Fruit fly (Drosophila melanogaster) whole organism, embryonic: ENCODE results near the gene Msh6.
A peak's percentile ranks its signal among the peaks of the same experiment; 100 is the strongest.

Source experiments
- Abd-B ChIP-seq: fragments of 200-800 bp; sonication (Bioruptor generic); optimal IDR thresholded peaks from 2 replicates; lab custom pipeline; 2018; ENCODE audit warnings: missing biosample characterization, mild to moderate bottlenecking, missing genetic modification characterization, moderate library complexity
- Atf6 ChIP-seq: fragments of 200-800 bp; sonication (Bioruptor generic); IDR thresholded peaks from 2 replicates; pipeline ENCODE4 v1.3.6; 2022; ENCODE audit warnings: missing biosample characterization, missing genetic modification characterization
- Bdp1 ChIP-seq: fragments of 200-800 bp; sonication (Bioruptor generic); optimal IDR thresholded peaks from 3 replicates; lab custom pipeline; 2016; ENCODE audit warnings: missing biosample characterization, missing genetic modification characterization
- CG10321 ChIP-seq: fragments of 200-800 bp; sonication (Bioruptor generic); IDR thresholded peaks from 2 replicates; pipeline ENCODE4 v1.3.6; 2022; ENCODE audit warnings: missing biosample characterization, missing genetic modification characterization
- CG10366 ChIP-seq: fragments of 200-800 bp; sonication (Bioruptor generic); IDR thresholded peaks from 2 replicates; pipeline ENCODE4 v1.3.6; 2022; ENCODE audit warnings: missing biosample characterization, missing genetic modification characterization
- CG11723 ChIP-seq: fragments of 200-800 bp; sonication (Bioruptor generic); optimal IDR thresholded peaks from 2 replicates; lab custom pipeline; 2017; ENCODE audit warnings: missing biosample characterization, mild to moderate bottlenecking, missing genetic modification characterization
- CG12071 ChIP-seq: fragments of 200-800 bp; sonication (Bioruptor generic); optimal IDR thresholded peaks from 3 replicates; lab custom pipeline; 2018; ENCODE audit warnings: missing biosample characterization, mild to moderate bottlenecking, missing genetic modification characterization
- CG15514 ChIP-seq: fragments of 200-800 bp; sonication (Bioruptor generic); optimal IDR thresholded peaks from 3 replicates; lab custom pipeline; 2017; ENCODE audit warnings: missing biosample characterization, missing genetic modification characterization, mild to moderate bottlenecking, moderate library complexity, missing genetic modification reagents
- CG1603 ChIP-seq: fragments of 200-800 bp; sonication (Bioruptor generic); optimal IDR thresholded peaks from 2 replicates; lab custom pipeline; 2019; ENCODE audit warnings: missing biosample characterization, mild to moderate bottlenecking, missing genetic modification characterization, moderate library complexity
- CG16813 ChIP-seq: fragments of 200-800 bp; sonication (Bioruptor generic); IDR thresholded peaks from 3 replicates; pipeline ENCODE4 v1.3.6; 2022; ENCODE audit warnings: missing biosample characterization, missing genetic modification characterization; ENCODE audit not compliant: partially characterized antibody
- CG1792 ChIP-seq: fragments of 200-800 bp; sonication (Bioruptor generic); optimal IDR thresholded peaks from 2 replicates; lab custom pipeline; 2016; ENCODE audit warnings: missing biosample characterization, missing genetic modification characterization
- CG18476 ChIP-seq: fragments of 200-800 bp; sonication (Bioruptor generic); optimal IDR thresholded peaks from 2 replicates; lab custom pipeline; 2016; ENCODE audit warnings: missing biosample characterization, mild to moderate bottlenecking, missing genetic modification characterization
- CG2120 ChIP-seq: fragments of 200-800 bp; sonication (Bioruptor generic); optimal IDR thresholded peaks from 3 replicates; lab custom pipeline; 2016; ENCODE audit warnings: missing biosample characterization, missing genetic modification characterization
- CG31365 ChIP-seq: fragments of 200-800 bp; sonication (Bioruptor generic); optimal IDR thresholded peaks from 2 replicates; lab custom pipeline; 2018; ENCODE audit warnings: missing biosample characterization, mild to moderate bottlenecking, missing genetic modification characterization
- CG31441 ChIP-seq: fragments of 200-800 bp; sonication (Bioruptor generic); IDR thresholded peaks from 2 replicates; pipeline ENCODE4 v1.3.6; 2022; ENCODE audit warnings: missing biosample characterization, missing genetic modification characterization
- CG3163 ChIP-seq: fragments of 200-800 bp; sonication (Bioruptor generic); optimal IDR thresholded peaks from 3 replicates; lab custom pipeline; 2016; ENCODE audit warnings: missing biosample characterization, missing genetic modification characterization
- CG34224 ChIP-seq: fragments of 200-800 bp; sonication (Bioruptor generic); IDR thresholded peaks from 3 replicates; pipeline ENCODE4 v1.3.6; 2022; ENCODE audit warnings: missing biosample characterization, missing genetic modification characterization; ENCODE audit not compliant: partially characterized antibody
- CG4424 ChIP-seq: fragments of 200-800 bp; sonication (Bioruptor generic); optimal IDR thresholded peaks from 3 replicates; lab custom pipeline; 2016; ENCODE audit warnings: missing biosample characterization, missing genetic modification characterization
- CG8359 ChIP-seq: fragments of 200-800 bp; sonication (Bioruptor generic); optimal IDR thresholded peaks from 2 replicates; lab custom pipeline; 2017; ENCODE audit warnings: missing biosample characterization, mild to moderate bottlenecking, missing genetic modification characterization, borderline replicate concordance
- CrebB ChIP-seq: fragments of 200-800 bp; sonication (Bioruptor generic); optimal IDR thresholded peaks from 3 replicates; lab custom pipeline; 2018; ENCODE audit warnings: missing biosample characterization, mild to moderate bottlenecking, missing genetic modification characterization
- D ChIP-seq, 2 experiments: fragments of 200-800 bp in 1 of 2; fragments of >200 bp in 1 of 2; sonication (Bioruptor generic) in 1 of 2; optimal IDR thresholded peaks; 2 replicates in 1 of 2; 3 replicates in 1 of 2; lab custom pipeline; 2017; ENCODE audit warnings: mild to moderate bottlenecking in 1 of 2, missing biosample characterization in 1 of 2, missing genetic modification characterization in 1 of 2, missing genetic modification reagents in 1 of 2
- Dad ChIP-seq: fragments of 200-800 bp; sonication (Bioruptor generic); optimal IDR thresholded peaks from 3 replicates; lab custom pipeline; 2016; ENCODE audit warnings: missing biosample characterization, missing genetic modification characterization
- Dll ChIP-seq: fragments of 200-800 bp; sonication (Bioruptor generic); IDR thresholded peaks from 4 replicates; pipeline ENCODE4 v1.3.6; 2022; ENCODE audit warnings: missing biosample characterization, missing genetic modification characterization; ENCODE audit not compliant: partially characterized antibody
- HmgD ChIP-seq: fragments of 200-800 bp; sonication (Bioruptor generic); optimal IDR thresholded peaks from 3 replicates; lab custom pipeline; 2016; ENCODE audit warnings: missing biosample characterization, missing genetic modification characterization
- Mrtf ChIP-seq: fragments of 200-800 bp; sonication (Bioruptor generic); IDR thresholded peaks from 3 replicates; pipeline ENCODE4 v1.3.6; 2022; ENCODE audit warnings: missing biosample characterization, missing genetic modification characterization
- NFAT ChIP-seq: fragments of 200-800 bp; sonication (Bioruptor generic); IDR thresholded peaks from 2 replicates; pipeline ENCODE4 v1.3.6; 2022; ENCODE audit warnings: missing biosample characterization, missing genetic modification characterization
- Ravus ChIP-seq: fragments of 200-800 bp; sonication (Bioruptor generic); IDR thresholded peaks from 2 replicates; pipeline ENCODE4 v1.3.6; 2022; ENCODE audit warnings: missing biosample characterization, missing genetic modification characterization
- Sry-β ChIP-seq: fragments of 200-800 bp; sonication (Bioruptor generic); optimal IDR thresholded peaks from 2 replicates; lab custom pipeline; 2018; ENCODE audit warnings: missing biosample characterization, mild to moderate bottlenecking, missing genetic modification characterization, moderate library complexity
- Tbp ChIP-seq: fragments of >200 bp; optimal IDR thresholded peaks from 2 replicates; lab custom pipeline; 2018; ENCODE audit warnings: missing biosample characterization, missing genetic modification characterization
- Trl ChIP-seq, 3 experiments: fragments of >200 bp in 2 of 3; fragments of 200-800 bp in 1 of 3; sonication (Bioruptor generic) in 1 of 3; optimal IDR thresholded peaks; 2 replicates in 1 of 3; 3 replicates in 2 of 3; lab custom pipeline; 2016 to 2017; ENCODE audit warnings: missing biosample characterization in 1 of 3, missing genetic modification characterization in 1 of 3
- YL-1 ChIP-seq: fragments of 200-800 bp; sonication (Bioruptor generic); optimal IDR thresholded peaks from 3 replicates; lab custom pipeline; 2017; ENCODE audit warnings: missing biosample characterization, mild to moderate bottlenecking, missing genetic modification characterization
- amos ChIP-seq: fragments of 200-800 bp; sonication (Bioruptor generic); IDR thresholded peaks from 2 replicates; pipeline ENCODE4 v1.3.6; 2022; ENCODE audit warnings: missing biosample characterization, missing genetic modification characterization; ENCODE audit not compliant: partially characterized antibody
- ash1 ChIP-seq: fragments of 200-800 bp; sonication (Bioruptor generic); optimal IDR thresholded peaks from 2 replicates; lab custom pipeline; 2018; ENCODE audit warnings: missing biosample characterization, mild to moderate bottlenecking, missing genetic modification characterization
- bbx ChIP-seq: fragments of 200-800 bp; sonication (Bioruptor generic); IDR thresholded peaks from 2 replicates; pipeline ENCODE4 v1.3.6; 2022; ENCODE audit warnings: missing biosample characterization, missing genetic modification characterization; ENCODE audit not compliant: partially characterized antibody
- dmrt99B ChIP-seq: fragments of 200-800 bp; sonication (Bioruptor generic); optimal IDR thresholded peaks from 2 replicates; lab custom pipeline; 2018; ENCODE audit warnings: missing biosample characterization, mild to moderate bottlenecking, missing genetic modification characterization, moderate library complexity
- emc ChIP-seq: fragments of 200-800 bp; sonication (Bioruptor generic); optimal IDR thresholded peaks from 2 replicates; lab custom pipeline; 2016; ENCODE audit warnings: missing biosample characterization, missing genetic modification characterization
- hkb ChIP-seq, 2 experiments: fragments of 200-800 bp in 1 of 2; fragments of >200 bp in 1 of 2; sonication (Bioruptor generic) in 1 of 2; IDR thresholded peaks in 1 of 2; optimal IDR thresholded peaks in 1 of 2; 2 replicates each; pipeline versions ENCODE4 v1.3.6 to Lab custom; 2017 to 2022; ENCODE audit warnings: missing biosample characterization in 1 of 2, missing genetic modification characterization in 1 of 2
- insv ChIP-seq, 2 experiments: fragments of 200-800 bp; sonication (Bioruptor generic); optimal IDR thresholded peaks; 3 replicates each; lab custom pipeline; 2016 to 2018; ENCODE audit warnings: missing biosample characterization in 2 of 2, missing genetic modification characterization in 2 of 2
- ken ChIP-seq: fragments of 200-800 bp; sonication (Bioruptor generic); IDR thresholded peaks from 3 replicates; pipeline ENCODE4 v1.3.6; 2022; ENCODE audit warnings: missing biosample characterization, missing genetic modification characterization
- kni ChIP-seq: fragments of 200-800 bp; sonication (Bioruptor generic); optimal IDR thresholded peaks from 3 replicates; lab custom pipeline; 2017; ENCODE audit warnings: mild to moderate bottlenecking, missing biosample characterization, missing genetic modification reagents, missing genetic modification characterization
- lbe ChIP-seq: fragments of 200-800 bp; sonication (Bioruptor generic); optimal IDR thresholded peaks from 2 replicates; lab custom pipeline; 2016; ENCODE audit warnings: missing biosample characterization, mild to moderate bottlenecking, missing genetic modification characterization
- nom ChIP-seq: fragments of 200-800 bp; sonication (Bioruptor generic); optimal IDR thresholded peaks from 2 replicates; lab custom pipeline; 2017; ENCODE audit warnings: missing biosample characterization, missing genetic modification characterization, mild to moderate bottlenecking, moderate library complexity, missing genetic modification reagents
- otp ChIP-seq: fragments of 200-800 bp; sonication (Bioruptor generic); IDR thresholded peaks from 3 replicates; pipeline ENCODE4, ENCODE4 v1.3.6; 2022; ENCODE audit warnings: missing biosample characterization, missing genetic modification characterization
- pb ChIP-seq: fragments of 200-800 bp; sonication (Bioruptor generic); optimal IDR thresholded peaks from 3 replicates; lab custom pipeline; 2016; ENCODE audit warnings: missing biosample characterization, missing genetic modification characterization
- prd ChIP-seq, 3 experiments: fragments of >200 bp in 2 of 3; fragments of 200-800 bp in 1 of 3; sonication (Bioruptor generic) in 1 of 3; optimal IDR thresholded peaks in 2 of 3; IDR thresholded peaks in 1 of 3; 2 replicates in 2 of 3; 3 replicates in 1 of 3; pipeline versions ENCODE4 v1.3.6 to Lab custom; 2017 to 2022; ENCODE audit warnings: missing biosample characterization in 1 of 3, missing genetic modification characterization in 1 of 3
- repo ChIP-seq: fragments of 200-800 bp; sonication (Bioruptor generic); optimal IDR thresholded peaks from 2 replicates; lab custom pipeline; 2016; ENCODE audit warnings: missing biosample characterization, missing genetic modification characterization
- tgo ChIP-seq: fragments of 200-800 bp; sonication (Bioruptor generic); IDR thresholded peaks from 3 replicates; pipeline ENCODE4 v1.3.6; 2022; ENCODE audit warnings: missing biosample characterization, missing genetic modification characterization

The Msh6 gene

dm6 chr3L:15125077-15125652 lies 33.2 kb downstream of the Msh6 start, which contains the start of gene CG16959 (continued):
- TF ChIP-seq HmgD (GFP tag; lab: Kevin White, UChicago) (no peak), Atf6 (GFP tag; lab: Robert Waterston, UW) (peak; percentile 43; the same call in 1 of the 2 replicates), CG12071 (no peak), ash1 (GFP tag; lab: Kevin White, UChicago) (no peak), CG11723 (GFP tag; lab: Kevin White, UChicago) (no peak), Mrtf (GFP tag; lab: Robert Waterston, UW) (no peak), CG31365 (tag; lab: Kevin White, UChicago) (no peak), CG15514 (GFP tag; lab: Kevin White, UChicago) (peak; percentile 27), Dad (GFP tag; lab: Kevin White, UChicago) (no peak), repo (GFP tag; lab: Kevin White, UChicago) (no peak), amos (GFP tag; lab: Robert Waterston, UW) (peak; percentile 30; the same call in 1 of the 2 replicates), CG31441 (GFP tag; lab: Robert Waterston, UW) (no peak), CG16813 (GFP tag; lab: Robert Waterston, UW) (no peak), nom (GFP tag; lab: Kevin White, UChicago) (no peak), dmrt99B (tag; lab: Kevin White, UChicago) (no peak), CG10366 (GFP tag; lab: Robert Waterston, UW) (no peak), Bdp1 (GFP tag; lab: Kevin White, UChicago) (no peak), hkb (optimal IDR thresholded peaks at IDR 0.05; lab: Kevin White, UChicago) (no peak), hkb (GFP tag; IDR thresholded peaks at IDR 0.05; lab: Robert Waterston, UW) (no peak), otp (GFP tag; lab: Robert Waterston, UW) (peak; percentile 42; the same call in 1 of the 3 replicates), Abd-B (no peak), CG10321 (no peak), CG2120 (no peak), Tbp (GFP tag; lab: Kevin White, UChicago) (no peak), insv (GFP tag; optimal IDR thresholded peaks at IDR 0.05; lab: Kevin White, UChicago) (no peak), bbx (GFP tag; lab: Robert Waterston, UW) (peak; percentile 12; the same call in 1 of the 2 replicates), emc (GFP tag; lab: Kevin White, UChicago) (no peak), lbe (GFP tag; lab: Kevin White, UChicago) (no peak), Ravus (no peak), ken (GFP tag; lab: Robert Waterston, UW) (no peak), CG8359 (GFP tag; lab: Kevin White, UChicago) (no peak), Trl (optimal IDR thresholded peaks at IDR 0.05; lab: Kevin White, UChicago) (peak; percentile 50 to 55), Trl (GFP tag; optimal IDR thresholded peaks at IDR 0.05; lab: Kevin White, UChicago) (no peak), CrebB (tag; lab: Kevin White, UChicago) (peak; percentile 22), pb (GFP tag; lab: Kevin White, UChicago) (peak; percentile 11), Sry-β (GFP tag; lab: Kevin White, UChicago) (no peak), CG3163 (peak; percentile 71), CG4424 (GFP tag; lab: Kevin White, UChicago) (no peak), CG1603 (tag; lab: Kevin White, UChicago) (no peak), Dll (peak; percentile 47; the same call in 1 of the 4 replicates), tgo (GFP tag; lab: Robert Waterston, UW) (no peak), CG1792 (GFP tag; lab: Kevin White, UChicago) (no peak), kni (peak; percentile 91), CG34224 (GFP tag; lab: Robert Waterston, UW) (peak; percentile 30; the same call in 1 of the 3 replicates), YL-1 (GFP tag; lab: Kevin White, UChicago) (no peak), prd (optimal IDR thresholded peaks at IDR 0.05; lab: Kevin White, UChicago) (no peak), prd (GFP tag; IDR thresholded peaks at IDR 0.05; lab: Robert Waterston, UW) (no peak), NFAT (0 out of 2 replicates have a peak, but pooled peaks have one; percentile 2), CG18476 (GFP tag; lab: Kevin White, UChicago) (no peak), D (optimal IDR thresholded peaks at IDR 0.05; lab: Kevin White, UChicago) (peak; percentile 81), D (GFP tag; optimal IDR thresholded peaks at IDR 0.05; lab: Kevin White, UChicago) (no peak)
- TF ChIP-seq, all 482 proteins: peak for 24
